Worm (Caenorhabditis elegans): Measurements from ENCODE around the gene iars-1.

- TF ChIP-seq nhr-12 (tag; optimal IDR thresholded peaks at IDR 0.05): no peak
- TF ChIP-seq lin-15B (tag; optimal IDR thresholded peaks at IDR 0.05): no peak
- no peak for TF ChIP-seq ZK546.5 (tag; optimal IDR thresholded peaks at IDR 0.05)
Measured at ce11 chrIV:10394858-10395257, 26.5 kb downstream of the iars-1 start, which contains the start of gene R10H10.4.
